Fruit fly (Drosophila melanogaster) whole organism, embryonic: ENCODE measurements around the gene CG15283.

Source experiments
- ATbp ChIP-seq: fragments of 200-800 bp; sonication (Bioruptor generic); optimal IDR thresholded peaks from 2 replicates; lab custom pipeline; 2017; ENCODE audit warnings: missing biosample characterization, mild to moderate bottlenecking, missing genetic modification characterization, missing genetic modification reagents
- Adf1 ChIP-seq: fragments of 200-800 bp; sonication (Bioruptor generic); IDR thresholded peaks from 2 replicates; pipeline ENCODE4 v1.3.6; 2022; ENCODE audit warnings: missing biosample characterization, missing genetic modification characterization
- Blimp-1 ChIP-seq: fragments of 200-800 bp; sonication (Bioruptor generic); optimal IDR thresholded peaks from 3 replicates; lab custom pipeline; 2018; ENCODE audit warnings: missing biosample characterization, missing genetic modification characterization, mild to moderate bottlenecking, moderate library complexity, missing genetic modification reagents
- CG10543 ChIP-seq: fragments of 200-800 bp; sonication (Bioruptor generic); optimal IDR thresholded peaks from 3 replicates; lab custom pipeline; 2017; ENCODE audit warnings: missing biosample characterization, mild to moderate bottlenecking, missing genetic modification characterization, moderate library complexity
- CG11560 ChIP-seq: fragments of 200-800 bp; sonication (Bioruptor generic); IDR thresholded peaks from 3 replicates; pipeline ENCODE4 v1.3.6; 2022; ENCODE audit warnings: missing biosample characterization, missing genetic modification characterization
- CG11695 ChIP-seq: fragments of 200-800 bp; sonication (Bioruptor generic); IDR thresholded peaks from 3 replicates; pipeline ENCODE4 v1.3.6; 2022; ENCODE audit warnings: missing biosample characterization, missing genetic modification characterization
- CG14860 ChIP-seq: fragments of 200-800 bp; sonication (Bioruptor generic); IDR thresholded peaks from 3 replicates; pipeline ENCODE4 v1.3.6; 2022; ENCODE audit warnings: missing biosample characterization, missing genetic modification characterization; ENCODE audit not compliant: partially characterized antibody
- CG15269 ChIP-seq: fragments of 200-800 bp; sonication (Bioruptor generic); optimal IDR thresholded peaks from 2 replicates; lab custom pipeline; 2018; ENCODE audit warnings: missing biosample characterization, mild to moderate bottlenecking, missing genetic modification characterization, moderate library complexity
- CG16863 ChIP-seq: fragments of 200-800 bp; sonication (Bioruptor generic); optimal IDR thresholded peaks from 3 replicates; lab custom pipeline; 2016; ENCODE audit warnings: missing biosample characterization, missing genetic modification characterization
- CG18476 ChIP-seq: fragments of 200-800 bp; sonication (Bioruptor generic); optimal IDR thresholded peaks from 2 replicates; lab custom pipeline; 2016; ENCODE audit warnings: missing biosample characterization, mild to moderate bottlenecking, missing genetic modification characterization
- CG18619 ChIP-seq: fragments of 200-800 bp; sonication (Bioruptor generic); optimal IDR thresholded peaks from 3 replicates; lab custom pipeline; 2017; ENCODE audit warnings: missing biosample characterization, mild to moderate bottlenecking, missing genetic modification characterization
- CG2116 ChIP-seq: fragments of 200-800 bp; sonication (Bioruptor generic); optimal IDR thresholded peaks from 3 replicates; lab custom pipeline; 2018; ENCODE audit warnings: missing biosample characterization, mild to moderate bottlenecking, missing genetic modification characterization
- CG2199 ChIP-seq: fragments of 200-800 bp; sonication (Bioruptor generic); IDR thresholded peaks from 3 replicates; pipeline ENCODE4 v1.3.6; 2022; ENCODE audit warnings: missing biosample characterization, missing genetic modification characterization
- CG2889 ChIP-seq: fragments of 200-800 bp; sonication (Bioruptor generic); IDR thresholded peaks from 3 replicates; pipeline ENCODE4 v1.3.6; 2022; ENCODE audit warnings: missing biosample characterization, missing genetic modification characterization
- CG34376 ChIP-seq: fragments of 200-800 bp; sonication (Bioruptor generic); optimal IDR thresholded peaks from 2 replicates; lab custom pipeline; 2018; ENCODE audit warnings: missing biosample characterization, mild to moderate bottlenecking, missing genetic modification characterization
- CG42726 ChIP-seq: fragments of 200-800 bp; sonication (Bioruptor generic); IDR thresholded peaks from 2 replicates; pipeline ENCODE4 v1.3.6; 2022; ENCODE audit warnings: missing biosample characterization, missing genetic modification characterization; ENCODE audit not compliant: partially characterized antibody
- CG43689 ChIP-seq: fragments of 200-800 bp; sonication (Bioruptor generic); IDR thresholded peaks from 2 replicates; pipeline ENCODE4 v1.3.6; 2022; ENCODE audit warnings: missing biosample characterization, missing genetic modification characterization
- CG4707 ChIP-seq: fragments of 200-800 bp; sonication (Bioruptor generic); optimal IDR thresholded peaks from 2 replicates; lab custom pipeline; 2018; ENCODE audit warnings: missing biosample characterization, mild to moderate bottlenecking, missing genetic modification characterization, moderate library complexity
- CG4730 ChIP-seq: fragments of 200-800 bp; sonication (Bioruptor generic); IDR thresholded peaks from 2 replicates; pipeline ENCODE4 v1.3.6; 2022; ENCODE audit warnings: missing biosample characterization, missing genetic modification characterization
- CG8281 ChIP-seq: fragments of 200-800 bp; sonication (Bioruptor generic); optimal IDR thresholded peaks from 2 replicates; lab custom pipeline; 2018; ENCODE audit warnings: missing biosample characterization, mild to moderate bottlenecking, missing genetic modification characterization, moderate library complexity
- CG8765 ChIP-seq: fragments of 200-800 bp; sonication (Bioruptor generic); IDR thresholded peaks from 2 replicates; pipeline ENCODE4 v1.3.6; 2022; ENCODE audit warnings: missing biosample characterization, missing genetic modification characterization
- CG8924 ChIP-seq: fragments of 200-800 bp; optimal IDR thresholded peaks from 3 replicates; lab custom pipeline; 2019; ENCODE audit warnings: missing biosample characterization, mild to moderate bottlenecking, missing genetic modification characterization, moderate library complexity
- Chrac-16 ChIP-seq: fragments of 200-800 bp; sonication (Bioruptor generic); optimal IDR thresholded peaks from 3 replicates; lab custom pipeline; 2016; ENCODE audit warnings: missing biosample characterization, missing genetic modification characterization
- Dll ChIP-seq: fragments of 200-800 bp; sonication (Bioruptor generic); IDR thresholded peaks from 4 replicates; pipeline ENCODE4 v1.3.6; 2022; ENCODE audit warnings: missing biosample characterization, missing genetic modification characterization; ENCODE audit not compliant: partially characterized antibody
- Hand ChIP-seq: fragments of 200-800 bp; sonication (Bioruptor generic); optimal IDR thresholded peaks from 2 replicates; lab custom pipeline; 2017; ENCODE audit warnings: mild to moderate bottlenecking, missing biosample characterization, missing genetic modification reagents, missing genetic modification characterization
- Hr51 ChIP-seq, 2 experiments: fragments of 200-800 bp; sonication (Bioruptor generic); optimal IDR thresholded peaks; 2 replicates in 1 of 2; 3 replicates in 1 of 2; lab custom pipeline; 2016 to 2018; ENCODE audit warnings: missing biosample characterization in 2 of 2, missing genetic modification characterization in 2 of 2, mild to moderate bottlenecking in 1 of 2, moderate library complexity in 1 of 2
- Meics ChIP-seq: fragments of 200-800 bp; sonication (Bioruptor generic); optimal IDR thresholded peaks from 2 replicates; lab custom pipeline; 2017; ENCODE audit warnings: missing biosample characterization, mild to moderate bottlenecking, missing genetic modification characterization
- Pdp1 ChIP-seq, 2 experiments: fragments of 200-800 bp; sonication (Bioruptor generic); optimal IDR thresholded peaks; 3 replicates each; lab custom pipeline; 2016; ENCODE audit warnings: missing biosample characterization in 2 of 2, missing genetic modification characterization in 2 of 2, mild to moderate bottlenecking in 1 of 2, moderate library complexity in 1 of 2
- Side ChIP-seq: fragments of 200-800 bp; sonication (Bioruptor generic); optimal IDR thresholded peaks from 2 replicates; lab custom pipeline; 2016; ENCODE audit warnings: missing biosample characterization, missing genetic modification characterization
- ab ChIP-seq: fragments of 200-800 bp; sonication (Bioruptor generic); optimal IDR thresholded peaks from 2 replicates; lab custom pipeline; 2016; ENCODE audit warnings: missing biosample characterization, missing genetic modification characterization
- bowl ChIP-seq: fragments of 200-800 bp; sonication (Bioruptor generic); IDR thresholded peaks from 2 replicates; pipeline ENCODE4 v1.3.6; 2022; ENCODE audit warnings: missing biosample characterization, missing genetic modification characterization
- cad ChIP-seq: fragments of >200 bp; optimal IDR thresholded peaks from 2 replicates; lab custom pipeline; 2017; ENCODE audit warnings: missing biosample characterization, missing genetic modification characterization
- en ChIP-seq: fragments of 200-800 bp; sonication (Bioruptor generic); optimal IDR thresholded peaks from 2 replicates; lab custom pipeline; 2016; ENCODE audit warnings: missing biosample characterization, missing genetic modification characterization
- ewg ChIP-seq: fragments of 200-800 bp; sonication (Bioruptor generic); optimal IDR thresholded peaks from 3 replicates; lab custom pipeline; 2017; ENCODE audit warnings: mild to moderate bottlenecking, missing biosample characterization, missing genetic modification reagents, missing genetic modification characterization
- fd102C ChIP-seq: fragments of 200-800 bp; sonication (Bioruptor generic); optimal IDR thresholded peaks from 2 replicates; lab custom pipeline; 2018; ENCODE audit warnings: missing biosample characterization, mild to moderate bottlenecking, missing genetic modification characterization, moderate library complexity
- grn ChIP-seq: fragments of 200-800 bp; sonication (Bioruptor generic); optimal IDR thresholded peaks from 3 replicates; lab custom pipeline; 2017; ENCODE audit warnings: missing biosample characterization, missing genetic modification characterization
- gro ChIP-seq: fragments of 200-800 bp; sonication (Bioruptor generic); optimal IDR thresholded peaks from 2 replicates; lab custom pipeline; 2016; ENCODE audit warnings: missing biosample characterization, missing genetic modification characterization
- her ChIP-seq: fragments of 200-800 bp; sonication (Bioruptor generic); optimal IDR thresholded peaks from 2 replicates; lab custom pipeline; 2016; ENCODE audit warnings: missing biosample characterization, missing genetic modification characterization
- lab ChIP-seq: fragments of 200-800 bp; sonication (Bioruptor generic); optimal IDR thresholded peaks from 3 replicates; lab custom pipeline; 2017; ENCODE audit warnings: missing biosample characterization, missing genetic modification characterization, mild to moderate bottlenecking, moderate library complexity, missing genetic modification reagents
- nau ChIP-seq: fragments of 200-800 bp; sonication (Bioruptor generic); optimal IDR thresholded peaks from 3 replicates; lab custom pipeline; 2017; ENCODE audit warnings: missing biosample characterization, mild to moderate bottlenecking, missing genetic modification characterization, missing genetic modification reagents
- nerfin-1 ChIP-seq: fragments of 200-800 bp; sonication (Bioruptor generic); optimal IDR thresholded peaks from 3 replicates; lab custom pipeline; 2019; ENCODE audit warnings: missing biosample characterization, mild to moderate bottlenecking, missing genetic modification characterization, moderate library complexity
- nerfin-2 ChIP-seq: fragments of 200-800 bp; sonication (Bioruptor generic); IDR thresholded peaks from 2 replicates; pipeline ENCODE4 v1.3.6; 2022; ENCODE audit warnings: missing biosample characterization, missing genetic modification characterization; ENCODE audit not compliant: partially characterized antibody
- otp ChIP-seq: fragments of 200-800 bp; sonication (Bioruptor generic); IDR thresholded peaks from 3 replicates; pipeline ENCODE4, ENCODE4 v1.3.6; 2022; ENCODE audit warnings: missing biosample characterization, missing genetic modification characterization
- peb ChIP-seq: fragments of 200-800 bp; sonication (Bioruptor generic); IDR thresholded peaks from 2 replicates; pipeline ENCODE4 v1.3.6; 2022; ENCODE audit warnings: missing biosample characterization, missing genetic modification characterization
- salm ChIP-seq: fragments of 200-800 bp; sonication (Bioruptor generic); optimal IDR thresholded peaks from 2 replicates; lab custom pipeline; 2018; ENCODE audit warnings: missing biosample characterization, mild to moderate bottlenecking, missing genetic modification characterization
- seq ChIP-seq: fragments of 200-800 bp; sonication (Bioruptor generic); IDR thresholded peaks from 2 replicates; pipeline ENCODE4 v1.3.6; 2022; ENCODE audit warnings: missing biosample characterization, missing genetic modification characterization

CG15283 gene

DNA sequence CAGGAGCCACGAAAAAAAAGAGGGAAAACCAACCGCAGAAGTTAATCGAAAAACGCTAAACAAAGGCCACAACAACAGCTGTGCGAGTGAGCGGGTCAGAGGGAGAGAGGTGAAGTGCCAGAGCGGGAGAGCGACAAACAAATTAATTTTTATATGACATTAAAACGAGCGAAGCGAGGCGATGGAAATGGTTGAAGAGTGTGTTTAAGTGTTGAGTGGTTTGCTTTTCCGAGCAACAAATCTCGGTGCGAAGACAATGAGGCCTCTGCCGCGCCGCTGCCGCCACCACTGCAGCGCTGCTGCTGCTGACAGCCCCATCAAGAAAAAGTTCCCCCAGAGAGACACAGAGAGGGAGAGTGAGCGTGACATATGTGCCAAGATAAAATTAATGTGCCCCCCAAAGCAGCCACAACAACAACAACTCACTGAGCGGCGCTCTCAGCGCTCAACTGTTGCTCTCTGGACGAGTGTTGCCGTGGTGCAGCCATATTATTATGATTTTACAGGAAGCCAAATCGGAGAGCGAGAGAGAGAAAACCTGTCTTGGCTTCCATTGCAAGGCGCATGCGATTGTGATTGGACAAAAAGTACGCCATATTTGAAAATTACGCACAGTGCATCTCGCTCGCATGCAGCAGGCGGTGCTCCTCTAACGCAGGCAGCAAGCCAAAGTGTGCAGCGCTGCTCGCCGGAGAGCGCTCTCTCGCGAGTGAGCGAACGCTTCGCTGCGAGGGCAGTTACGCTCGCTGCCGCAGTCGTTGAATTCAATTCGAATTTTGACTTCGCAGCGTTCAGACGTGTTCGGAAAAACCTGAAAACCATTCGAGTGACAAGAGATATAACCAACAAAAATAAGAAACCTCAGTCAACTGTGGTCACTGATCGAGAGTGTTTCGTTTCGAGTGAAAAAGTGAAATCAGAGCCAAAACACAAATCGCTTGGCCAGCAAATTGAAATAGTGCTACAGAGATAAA is 39.7 kb upstream of the CG15283 start, which contains the start of gene noc (continued):
- TF ChIP-seq seq (GFP tag; lab: Robert Waterston, UW) (peak; percentile 74), her (GFP tag; lab: Kevin White, UChicago) (peak; percentile 55), cad (peak; percentile 0), Adf1 (GFP tag; lab: Robert Waterston, UW) (peak; percentile 95), CG2116 (GFP tag; lab: Kevin White, UChicago) (peak; percentile 38), nau (GFP tag; lab: Kevin White, UChicago) (peak; percentile 41), salm (peak; percentile 37), CG4707 (GFP tag; lab: Kevin White, UChicago) (peak; percentile 34), CG4730 (no peak), CG2889 (GFP tag; lab: Robert Waterston, UW) (no peak), Pdp1 (GFP tag; optimal IDR thresholded peaks at IDR 0.05; lab: Kevin White, UChicago) (peak; percentile 29 to 36), Meics (GFP tag; lab: Kevin White, UChicago) (peak; percentile 58), CG15269 (tag; lab: Kevin White, UChicago) (peak; percentile 30), CG14860 (0 out of 3 replicates have a peak, but pooled peaks have one; percentile 34), CG18476 (GFP tag; lab: Kevin White, UChicago) (peak; percentile 17), nerfin-1 (tag; lab: Kevin White, UChicago) (peak; percentile 47), CG42726 (GFP tag; lab: Robert Waterston, UW) (peak; percentile 78), ewg (GFP tag; lab: Kevin White, UChicago) (peak; percentile 88), CG8281 (tag; lab: Kevin White, UChicago) (no peak), lab (peak; percentile 77), Dll (peak; percentile 64; the same call in 2 of the 4 replicates), nerfin-2 (GFP tag; lab: Robert Waterston, UW) (peak; percentile 28; the same call in 1 of the 2 replicates), gro (GFP tag; lab: Kevin White, UChicago) (peak; percentile 72), fd102C (peak; percentile 73), Chrac-16 (GFP tag; lab: Kevin White, UChicago) (no peak), peb (no peak), CG16863 (GFP tag; lab: Kevin White, UChicago) (peak; percentile 19), CG34376 (GFP tag; lab: Kevin White, UChicago) (peak; percentile 59), Blimp-1 (GFP tag; lab: Kevin White, UChicago) (peak; percentile 39), grn (peak; percentile 34), CG11695 (GFP tag; lab: Robert Waterston, UW) (0 out of 3 replicates have a peak, but pooled peaks have one; percentile 42), CG18619 (GFP tag; lab: Kevin White, UChicago) (no peak), ATbp (GFP tag; lab: Kevin White, UChicago) (peak; percentile 35), otp (peak; percentile 47; the same call in 2 of the 3 replicates), ab (no peak), en (GFP tag; lab: Kevin White, UChicago) (no peak), CG8765 (GFP tag; lab: Robert Waterston, UW) (peak; percentile 48), Side (peak; percentile 5), CG43689 (GFP tag; lab: Robert Waterston, UW) (no peak), CG8924 (peak; percentile 39), bowl (GFP tag; lab: Robert Waterston, UW) (peak; percentile 41; the same call in 1 of the 2 replicates), CG10543 (GFP tag; lab: Kevin White, UChicago) (peak; percentile 60), Hand (GFP tag; lab: Kevin White, UChicago) (peak; percentile 38), Hr51 (GFP tag; optimal IDR thresholded peaks at IDR 0.05; lab: Kevin White, UChicago) (peak in 1 of 2 experiments; percentile 7), CG11560 (tag; lab: Robert Waterston, UW) (no peak), CG2199 (peak; percentile 85; the same call in 2 of the 3 replicates)
